Worm (Caenorhabditis elegans) whole organism, L1 larva: Measurements from ENCODE around the gene srj-50.

Experiments used
- C34B4.2 ChIP-seq: sonication (generic microtip); optimal IDR thresholded peaks from 2 replicates; lab custom pipeline; 2017; ENCODE audit warnings: mild to moderate bottlenecking, missing genetic modification characterization, missing compliant biosample characterization
- Y116A8C.19 ChIP-seq: sonication (generic microtip); optimal IDR thresholded peaks from 2 replicates; lab custom pipeline; 2016; ENCODE audit warnings: missing compliant biosample characterization, missing genetic modification characterization, borderline replicate concordance
- alr-1 ChIP-seq: fragments of 200-800 bp; sonication (Bioruptor generic); optimal IDR thresholded peaks from 2 replicates; lab custom pipeline; 2018; ENCODE audit warnings: borderline replicate concordance, mild to moderate bottlenecking, missing genetic modification characterization, missing compliant biosample characterization
- ama-1 ChIP-seq: fragments of 150-350 bp; optimal IDR thresholded peaks from 2 replicates; lab custom pipeline; 2014
- ceh-82 ChIP-seq, 3 experiments: fragments of 150-350 bp in 1 of 3; sonication (generic microtip) in 2 of 3; optimal IDR thresholded peaks; 2 replicates each; lab custom pipeline; 2014 to 2017; ENCODE audit warnings: missing biosample characterization in 3 of 3, missing genetic modification characterization in 3 of 3
- ceh-88 ChIP-seq: fragments of 200-800 bp; sonication (Bioruptor generic); IDR thresholded peaks from 2 replicates; pipeline ENCODE4 v1.3.6; 2022; ENCODE audit warnings: missing genetic modification characterization, missing compliant biosample characterization
- ces-1 ChIP-seq: fragments of 150-350 bp; optimal IDR thresholded peaks from 2 replicates; lab custom pipeline; 2014; ENCODE audit warnings: missing biosample characterization, missing genetic modification reagents, missing genetic modification characterization
- dpl-1 ChIP-seq, 3 experiments: fragments of 150-350 bp in 2 of 3; sonication (generic microtip) in 1 of 3; optimal IDR thresholded peaks; 2 replicates each; lab custom pipeline; 2014 to 2017; ENCODE audit warnings: missing biosample characterization in 3 of 3, missing genetic modification characterization in 3 of 3, missing genetic modification reagents in 3 of 3
- efl-1 ChIP-seq, 4 experiments: fragments of 150-350 bp; optimal IDR thresholded peaks in 3 of 4; peaks in 1 of 4; 1 replicate in 1 of 4; 2 replicates in 3 of 4; lab custom pipeline; 2014; ENCODE audit warnings: missing biosample characterization in 2 of 4, missing genetic modification characterization in 2 of 4, missing genetic modification reagents in 2 of 4
- egl-13 ChIP-seq: sonication (generic microtip); optimal IDR thresholded peaks from 2 replicates; lab custom pipeline; 2016; ENCODE audit warnings: missing genotype, missing genetic modification reagents, missing genetic modification characterization, missing compliant biosample characterization
- egl-27 ChIP-seq, 2 experiments: fragments of 150-350 bp in 1 of 2; sonication (generic microtip); optimal IDR thresholded peaks; 3 replicates each; lab custom pipeline; 2017 to 2018; ENCODE audit warnings: missing biosample characterization in 2 of 2, missing genetic modification characterization in 2 of 2, missing genetic modification reagents in 2 of 2
- ets-5 ChIP-seq: fragments of 200-800 bp; sonication (Bioruptor generic); IDR thresholded peaks from 2 replicates; pipeline ENCODE4 v1.3.6; 2022; ENCODE audit warnings: missing genetic modification characterization, missing compliant biosample characterization
- fkh-4 ChIP-seq: sonication (generic microtip); optimal IDR thresholded peaks from 2 replicates; lab custom pipeline; 2016; ENCODE audit warnings: missing compliant biosample characterization, missing genetic modification characterization, borderline replicate concordance
- fkh-8 ChIP-seq: sonication (generic microtip); optimal IDR thresholded peaks from 2 replicates; lab custom pipeline; 2016; ENCODE audit warnings: mild to moderate bottlenecking, missing genetic modification characterization, missing compliant biosample characterization
- fos-1 ChIP-seq: fragments of 150-350 bp; optimal IDR thresholded peaks from 2 replicates; lab custom pipeline; 2014; ENCODE audit warnings: missing biosample characterization, missing genetic modification characterization
- hlh-4 ChIP-seq: sonication (generic microtip); optimal IDR thresholded peaks from 2 replicates; lab custom pipeline; 2016; ENCODE audit warnings: mild to moderate bottlenecking, missing genetic modification characterization, missing compliant biosample characterization
- irx-1 ChIP-seq: sonication (generic microtip); optimal IDR thresholded peaks from 2 replicates; lab custom pipeline; 2016; ENCODE audit warnings: missing genetic modification characterization, missing compliant biosample characterization
- lin-35 ChIP-seq, 2 experiments: fragments of 150-350 bp; optimal IDR thresholded peaks; 2 replicates each; lab custom pipeline; 2014; ENCODE audit warnings: missing biosample characterization in 2 of 2, missing genetic modification characterization in 2 of 2, missing genetic modification reagents in 2 of 2
- lin-39 ChIP-seq: fragments of 150-350 bp; optimal IDR thresholded peaks from 2 replicates; lab custom pipeline; 2014; ENCODE audit warnings: missing biosample characterization, missing genetic modification reagents, missing genetic modification characterization
- lir-3 ChIP-seq: sonication (generic microtip); optimal IDR thresholded peaks from 2 replicates; lab custom pipeline; 2016; ENCODE audit warnings: mild to moderate bottlenecking, missing genetic modification characterization, moderate library complexity, missing compliant biosample characterization; ENCODE audit not compliant: poor library complexity
- mab-9 ChIP-seq: fragments of 200-800 bp; sonication (Bioruptor generic); IDR thresholded peaks from 2 replicates; pipeline ENCODE4 v1.3.6; 2022; ENCODE audit warnings: missing genetic modification reagents, missing genetic modification characterization, missing compliant biosample characterization
- mep-1 ChIP-seq: fragments of 150-350 bp; optimal IDR thresholded peaks from 2 replicates; lab custom pipeline; 2014; ENCODE audit warnings: missing biosample characterization, missing genetic modification characterization
- nhr-237 ChIP-seq: fragments of 150-350 bp; optimal IDR thresholded peaks from 2 replicates; lab custom pipeline; 2014; ENCODE audit warnings: missing biosample characterization, missing genetic modification characterization
- nhr-28 ChIP-seq: fragments of 150-350 bp; optimal IDR thresholded peaks from 2 replicates; lab custom pipeline; 2014; ENCODE audit warnings: missing biosample characterization, missing genetic modification characterization
- nhr-77 ChIP-seq: fragments of 150-350 bp; optimal IDR thresholded peaks from 2 replicates; lab custom pipeline; 2014; ENCODE audit warnings: missing biosample characterization, missing genetic modification characterization
- nhr-85 ChIP-seq: sonication (generic microtip); peaks from one replicate; lab custom pipeline; 2016; ENCODE audit warnings: missing genetic modification characterization, inconsistent platforms, missing compliant biosample characterization
- skn-1 ChIP-seq: fragments of 150-350 bp; optimal IDR thresholded peaks from 2 replicates; lab custom pipeline; 2014; ENCODE audit warnings: missing biosample characterization, missing genetic modification characterization
- snu-23 ChIP-seq: sonication (generic microtip); optimal IDR thresholded peaks from 2 replicates; lab custom pipeline; 2016; ENCODE audit warnings: missing genetic modification characterization, missing compliant biosample characterization
- sptf-1 ChIP-seq: fragments of 150-350 bp; optimal IDR thresholded peaks from 2 replicates; lab custom pipeline; 2014; ENCODE audit warnings: missing biosample characterization, missing genetic modification characterization
- tbx-2 ChIP-seq: sonication (generic microtip); optimal IDR thresholded peaks from 2 replicates; lab custom pipeline; 2016; ENCODE audit warnings: missing genetic modification characterization, missing compliant biosample characterization
- unc-130 ChIP-seq: fragments of 150-350 bp; optimal IDR thresholded peaks from 2 replicates; lab custom pipeline; 2017; ENCODE audit warnings: missing biosample characterization, missing genetic modification characterization, inconsistent platforms
- unc-30 ChIP-seq: sonication (generic microtip); optimal IDR thresholded peaks from 2 replicates; lab custom pipeline; 2017; ENCODE audit warnings: missing biosample characterization, missing genetic modification characterization
- unc-62 ChIP-seq: fragments of 150-350 bp; optimal IDR thresholded peaks from 2 replicates; lab custom pipeline; 2014; ENCODE audit warnings: missing biosample characterization, missing genetic modification reagents, missing genetic modification characterization
- zag-1 ChIP-seq: fragments of 150-350 bp; optimal IDR thresholded peaks from 2 replicates; lab custom pipeline; 2014; ENCODE audit warnings: missing biosample characterization, missing genetic modification characterization
- zip-4 ChIP-seq: fragments of 200-800 bp; sonication (Bioruptor generic); optimal IDR thresholded peaks from 2 replicates; lab custom pipeline; 2018; ENCODE audit warnings: mild to moderate bottlenecking, missing genetic modification characterization, moderate library complexity, missing compliant biosample characterization
- ztf-4 ChIP-seq: fragments of 150-350 bp; optimal IDR thresholded peaks from 2 replicates; lab custom pipeline; 2014; ENCODE audit warnings: missing biosample characterization, missing genetic modification characterization

srj-50 gene

DNA sequence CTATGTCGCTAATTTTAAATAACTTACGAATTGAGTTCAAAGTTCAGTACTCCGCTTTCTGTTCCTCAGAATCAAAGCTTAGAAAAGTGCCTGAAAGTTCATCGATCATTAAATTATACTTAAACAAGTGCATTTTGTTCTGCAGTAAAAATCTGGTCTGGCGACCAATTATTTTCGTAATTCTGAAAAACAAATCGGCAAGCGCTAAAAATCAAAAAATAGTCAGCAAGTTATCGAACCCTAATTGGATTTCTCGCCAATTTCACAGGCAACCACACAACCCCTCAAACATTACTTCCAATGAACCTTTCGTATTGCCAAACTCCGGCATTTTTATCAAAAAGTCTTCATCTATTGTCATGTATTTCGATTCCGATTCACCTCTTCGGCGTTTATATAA, 30.3 kb downstream of the srj-50 start, which contains the start of gene srh-272:
TSS of gene srh-272 (plus strand) at position 301 of the 400 bp plus-strand sequence.
- TF ChIP-seq zag-1 (tag; lab: Kevin White, UChicago), result no peak
- no peak for TF ChIP-seq ceh-82 (tag; optimal IDR thresholded peaks at IDR 0.05; lab: Kevin White, UChicago)
- TF ChIP-seq snu-23 (GFP tag; lab: Kevin White, UChicago), result no peak
- TF ChIP-seq lin-39 (tag; lab: Kevin White, UChicago), result no peak
- no peak for TF ChIP-seq ztf-4 (tag; lab: Kevin White, UChicago)
- no peak for TF ChIP-seq nhr-77 (tag; lab: Kevin White, UChicago)
- TF ChIP-seq irx-1 (tag; lab: Kevin White, UChicago), result no peak
- TF ChIP-seq mab-9 (GFP tag; lab: Robert Waterston, UW), result no peak
- TF ChIP-seq fkh-8, result no peak
- TF ChIP-seq ama-1 (lab: Kevin White, UChicago), result no peak
- TF ChIP-seq unc-62 (GFP tag; lab: Kevin White, UChicago), result no peak
- TF ChIP-seq, all 84 proteins: peak for 0

DNA sequence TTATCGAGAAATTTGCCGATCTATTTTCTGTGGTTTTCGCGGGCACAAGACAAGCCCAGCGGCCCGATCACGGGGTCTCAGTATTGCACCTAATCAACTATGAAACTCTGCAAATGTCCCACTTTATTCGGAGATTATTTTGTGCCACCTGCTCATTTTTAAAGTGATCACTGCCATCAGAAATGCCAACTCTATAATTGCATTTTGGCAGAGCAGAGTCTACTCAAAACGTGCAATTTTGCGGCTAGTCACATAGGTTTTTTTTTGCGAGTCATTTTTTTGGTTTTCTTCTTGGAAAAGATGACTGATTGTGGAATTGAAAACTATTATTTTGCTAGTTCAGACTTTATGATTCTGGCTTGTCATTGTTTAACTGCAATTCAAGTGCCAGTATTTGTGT, 32.1 kb downstream of the srj-50 start, which contains the start of gene srh-240:
TSS of gene srh-240 (plus strand) at position 301 of the 400 bp plus-strand sequence.
- TF ChIP-seq unc-130 (tag; lab: Kevin White, UChicago) (no peak), zip-4 (GFP tag; lab: Kevin White, UChicago) (no peak), ceh-82 (tag; optimal IDR thresholded peaks at IDR 0.05; lab: Kevin White, UChicago) (no peak), tbx-2 (tag; lab: Kevin White, UChicago) (no peak), fkh-8 (peak; percentile 58), nhr-85 (no peak), hlh-4 (tag; lab: Kevin White, UChicago) (no peak), lin-39 (tag; lab: Kevin White, UChicago) (no peak)

DNA sequence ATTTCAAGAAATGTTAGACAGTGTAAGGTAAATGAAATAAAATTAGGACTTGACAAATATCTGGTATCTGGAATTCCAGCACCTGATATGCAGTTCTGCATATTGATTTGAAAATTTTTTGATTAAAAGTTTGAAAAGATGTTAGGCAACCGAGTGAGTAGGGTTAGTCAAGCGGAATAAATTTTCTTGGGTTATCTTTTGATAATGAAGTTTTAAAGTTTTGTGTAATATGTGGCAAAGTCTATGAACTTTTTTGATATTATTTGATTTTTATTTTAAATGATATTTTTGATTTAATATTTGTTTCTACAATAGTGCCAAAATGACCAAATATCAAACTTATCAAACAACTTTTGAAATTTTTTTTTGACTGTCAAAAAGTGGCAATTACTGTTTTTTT, 36.7 kb downstream of the srj-50 start, which contains the start of gene srh-241:
TSS of gene srh-241 (minus strand) at position 101 of the 400 bp plus-strand sequence.
- TF ChIP-seq dpl-1 (GFP tag; optimal IDR thresholded peaks at IDR 0.05; lab: Kevin White, UChicago) (no peak), alr-1 (tag; lab: Kevin White, UChicago) (no peak), ets-5 (GFP tag; lab: Robert Waterston, UW) (no peak), ceh-88 (GFP tag; lab: Robert Waterston, UW) (no peak), lin-35 (GFP tag; optimal IDR thresholded peaks at IDR 0.05; lab: Kevin White, UChicago) (no peak), skn-1 (tag; lab: Kevin White, UChicago) (no peak), fkh-4 (no peak), lir-3 (tag; lab: Kevin White, UChicago) (no peak), sptf-1 (tag; lab: Kevin White, UChicago) (no peak), C34B4.2 (tag; lab: Kevin White, UChicago) (no peak), nhr-28 (tag; lab: Kevin White, UChicago) (no peak), fos-1 (tag; lab: Kevin White, UChicago) (no peak), egl-27 (tag; optimal IDR thresholded peaks at IDR 0.05; lab: Kevin White, UChicago) (no peak), efl-1 (optimal IDR thresholded peaks at IDR 0.05; lab: Kevin White, UChicago) (no peak), efl-1 (GFP tag; optimal IDR thresholded peaks at IDR 0.05 in 1 of 2; lab: Kevin White, UChicago) (no peak), mep-1 (tag; lab: Kevin White, UChicago) (no peak), ztf-4 (tag; lab: Kevin White, UChicago) (no peak), egl-13 (no peak)

ce11 chrV:2870127-2870526, 37.4 kb downstream of the srj-50 start, which contains the start of gene srh-243:
Gene srh-243 (plus strand): TSS chrV:2870427.
- TF ChIP-seq Y116A8C.19 (no peak), hlh-4 (tag; lab: Kevin White, UChicago) (no peak), fkh-8 (no peak), ces-1 (no peak), nhr-237 (no peak), ceh-88 (GFP tag; lab: Robert Waterston, UW) (no peak), mep-1 (tag; lab: Kevin White, UChicago) (no peak), unc-30 (tag; lab: Kevin White, UChicago) (no peak)
- TF ChIP-seq, all 84 proteins: peak for 0
